Worm (Caenorhabditis elegans): ENCODE data around the gene fbxa-164.

DNA sequence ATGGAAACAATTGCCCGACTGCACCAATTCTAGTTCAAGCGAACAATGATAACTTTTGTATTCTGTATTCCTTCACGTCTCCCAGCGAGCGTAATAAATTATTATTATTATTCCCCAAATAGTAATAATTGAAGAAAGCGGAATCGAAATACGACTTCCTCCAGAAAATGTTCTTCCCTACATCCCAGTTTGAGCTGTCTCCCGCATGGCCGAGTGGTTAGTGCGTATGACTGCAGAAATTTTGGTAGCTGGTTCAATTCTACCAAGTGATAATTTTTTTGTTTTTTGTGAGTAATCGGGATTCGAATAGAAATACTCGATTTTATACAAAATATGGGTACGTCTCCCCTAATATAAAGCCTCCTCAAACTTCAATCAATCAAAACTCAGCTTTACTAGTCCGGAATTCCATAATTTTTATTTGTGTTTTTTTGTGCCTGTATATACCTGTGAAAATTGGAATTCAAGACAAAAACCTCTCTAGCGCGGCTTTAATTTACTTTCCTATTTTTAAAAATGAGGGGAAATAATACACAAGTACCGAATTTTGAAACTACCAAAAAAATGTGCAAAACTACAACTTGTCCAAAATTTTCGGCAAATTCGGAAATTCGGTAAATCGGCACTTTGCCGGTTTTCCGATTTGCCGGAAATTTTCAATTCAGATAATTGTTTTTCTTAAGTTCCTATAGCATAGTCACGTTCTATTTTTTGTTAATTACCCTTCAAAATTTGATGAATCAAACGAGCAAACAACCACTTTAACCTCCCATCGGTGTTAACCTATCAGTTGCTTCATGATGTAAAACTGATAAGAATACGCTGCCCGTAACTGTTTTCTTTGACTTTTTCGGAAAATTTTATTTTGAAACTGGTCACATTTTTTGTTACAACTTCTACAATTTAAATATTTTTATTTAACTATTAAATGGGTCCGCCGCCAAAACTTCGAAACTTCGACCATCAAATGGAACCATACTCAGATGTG lies 16.5 kb downstream of the fbxa-164 start, which contains the start of gene bath-46:
- TF ChIP-seq pha-4 (tag; optimal IDR thresholded peaks at IDR 0.05): no peak
- no peak for TF ChIP-seq skn-1 (tag; optimal IDR thresholded peaks at IDR 0.05)
- TF ChIP-seq hmg-11 (tag; optimal IDR thresholded peaks at IDR 0.05): no peak
- no peak for TF ChIP-seq ZK546.5 (tag; optimal IDR thresholded peaks at IDR 0.05)
- no peak for TF ChIP-seq unc-39 (tag; optimal IDR thresholded peaks at IDR 0.05)
- TF ChIP-seq egl-27 (tag; optimal IDR thresholded peaks at IDR 0.05): no peak
- TF ChIP-seq elt-2 (tag; optimal IDR thresholded peaks at IDR 0.05): peak; percentile 73
- TF ChIP-seq snpc-4 (tag; optimal IDR thresholded peaks at IDR 0.05): no peak
- TF ChIP-seq ceh-9 (tag; optimal IDR thresholded peaks at IDR 0.05): no peak
- no peak for TF ChIP-seq lin-39 (tag; optimal IDR thresholded peaks at IDR 0.05)
- TF ChIP-seq nhr-237 (tag; optimal IDR thresholded peaks at IDR 0.05): no peak
- no peak for TF ChIP-seq nfya-1 (tag; optimal IDR thresholded peaks at IDR 0.05; ENCODE audit: insufficient read depth)
- TF ChIP-seq aly-2 (tag; optimal IDR thresholded peaks at IDR 0.05): no peak

All from whole organism, L3 larva.